Worm (Caenorhabditis elegans): ENCODE measurements around the gene C13A2.7.
"Not testable (repeated sequence)": the region's sequence is repeated elsewhere in the genome, so short reads cannot be mapped to it uniquely, and the experiment has no call there.

The C13A2.7 gene

ce11 chrV:7304506-7304905 lies 38.4 kb downstream of the C13A2.7 start, which contains the start of gene F07G11.2:
Gene F07G11.2, plus strand, starts transcription at chrV:7304806.
- not testable (repeated sequence) for TF ChIP-seq F10E7.11 (tag; optimal IDR thresholded peaks at IDR 0.05); egl-44 (GFP tag; IDR thresholded peaks at IDR 0.05); somi-1 (GFP tag; optimal IDR thresholded peaks at IDR 0.05)

ce11 chrV:7307089-7307488 lies 41.0 kb downstream of the C13A2.7 start, which contains the start of gene F07G11.1:
Gene F07G11.1, plus strand, starts transcription at chrV:7307389.
- TF ChIP-seq attf-3 (GFP tag; conservative IDR thresholded peaks at IDR 0.05) (no peak), ztf-3 (GFP tag; optimal IDR thresholded peaks at IDR 0.05) (no peak), ceh-91 (GFP tag; IDR thresholded peaks at IDR 0.05) (no peak), Y56A3A.18 (GFP tag; IDR thresholded peaks at IDR 0.05) (no peak), nhr-179 (tag; optimal IDR thresholded peaks at IDR 0.05) (no peak), ztf-25 (GFP tag; IDR thresholded peaks at IDR 0.05) (no peak), tlf-1 (GFP tag; optimal IDR thresholded peaks at IDR 0.05) (no peak), nfya-2 (GFP tag; IDR thresholded peaks at IDR 0.05) (no peak), C17E4.6 (GFP tag; IDR thresholded peaks at IDR 0.05) (no peak), nhr-27 (tag; optimal IDR thresholded peaks at IDR 0.05) (no peak), bed-2 (GFP tag; IDR thresholded peaks at IDR 0.05) (no peak), unc-130 (GFP tag; optimal IDR thresholded peaks at IDR 0.05) (no peak), unc-62 (GFP tag; optimal IDR thresholded peaks at IDR 0.05) (no peak), let-526 (GFP tag; IDR thresholded peaks at IDR 0.05) (no peak), T26A5.8 (tag; optimal IDR thresholded peaks at IDR 0.05) (no peak), madf-6 (GFP tag; IDR thresholded peaks at IDR 0.05) (no peak), aptf-3 (GFP tag; IDR thresholded peaks at IDR 0.05) (no peak), F23B12.7 (tag; optimal IDR thresholded peaks at IDR 0.05; ENCODE audit: insufficient read depth) (no peak)

ce11 chrV:7313233-7313632 lies 47.1 kb downstream of the C13A2.7 start, which contains the start of gene srx-6:
Gene srx-6, minus strand, starts transcription at chrV:7313333.
- no peak for TF ChIP-seq F23B12.7 (tag; optimal IDR thresholded peaks at IDR 0.05; ENCODE audit: insufficient read depth)

All from whole organism, young adult.